Fruit fly (Drosophila melanogaster) whole organism, embryonic: Measurements from ENCODE around the gene CG11986.

Experiments
- Awh ChIP-seq: fragments of 200-800 bp; sonication (Bioruptor generic); IDR thresholded peaks from 2 replicates; pipeline ENCODE4, ENCODE4 v1.3.6; 2022; ENCODE audit warnings: missing biosample characterization, missing genetic modification characterization
- CG10267 ChIP-seq: fragments of 200-800 bp; sonication (Bioruptor generic); optimal IDR thresholded peaks from 2 replicates; lab custom pipeline; 2018; ENCODE audit warnings: missing biosample characterization, mild to moderate bottlenecking, missing genetic modification characterization, moderate library complexity
- CG10366 ChIP-seq: fragments of 200-800 bp; sonication (Bioruptor generic); IDR thresholded peaks from 2 replicates; pipeline ENCODE4 v1.3.6; 2022; ENCODE audit warnings: missing biosample characterization, missing genetic modification characterization
- CG11093 ChIP-seq: fragments of 200-800 bp; sonication (Bioruptor generic); IDR thresholded peaks from 3 replicates; pipeline ENCODE4 v1.3.6; 2022; ENCODE audit warnings: missing biosample characterization, missing genetic modification characterization
- CG11560 ChIP-seq: fragments of 200-800 bp; sonication (Bioruptor generic); IDR thresholded peaks from 3 replicates; pipeline ENCODE4 v1.3.6; 2022; ENCODE audit warnings: missing biosample characterization, missing genetic modification characterization
- CG11695 ChIP-seq: fragments of 200-800 bp; sonication (Bioruptor generic); IDR thresholded peaks from 3 replicates; pipeline ENCODE4 v1.3.6; 2022; ENCODE audit warnings: missing biosample characterization, missing genetic modification characterization
- CG11723 ChIP-seq: fragments of 200-800 bp; sonication (Bioruptor generic); optimal IDR thresholded peaks from 2 replicates; lab custom pipeline; 2017; ENCODE audit warnings: missing biosample characterization, mild to moderate bottlenecking, missing genetic modification characterization
- CG12155 ChIP-seq: fragments of 200-800 bp; sonication (Bioruptor generic); optimal IDR thresholded peaks from 3 replicates; lab custom pipeline; 2016; ENCODE audit warnings: missing biosample characterization, missing genetic modification characterization
- CG13775 ChIP-seq: fragments of 200-800 bp; sonication (Bioruptor generic); optimal IDR thresholded peaks from 3 replicates; lab custom pipeline; 2017; ENCODE audit warnings: missing biosample characterization, mild to moderate bottlenecking, missing genetic modification characterization
- CG15011 ChIP-seq: fragments of 200-800 bp; sonication (Bioruptor generic); optimal IDR thresholded peaks from 3 replicates; lab custom pipeline; 2018; ENCODE audit warnings: missing biosample characterization, mild to moderate bottlenecking, missing genetic modification characterization
- CG16779 ChIP-seq: fragments of 200-800 bp; sonication (Bioruptor generic); IDR thresholded peaks from 2 replicates; pipeline ENCODE4 v1.3.6; 2022; ENCODE audit warnings: missing biosample characterization, missing genetic modification characterization
- CG2129 ChIP-seq: fragments of 200-800 bp; sonication (Bioruptor generic); IDR thresholded peaks from 2 replicates; pipeline ENCODE4 v1.3.6; 2022; ENCODE audit warnings: missing biosample characterization, missing genetic modification characterization; ENCODE audit not compliant: partially characterized antibody
- CG2875 ChIP-seq: fragments of 200-800 bp; sonication (Bioruptor generic); optimal IDR thresholded peaks from 2 replicates; lab custom pipeline; 2017; ENCODE audit warnings: missing biosample characterization, mild to moderate bottlenecking, missing genetic modification characterization, missing genetic modification reagents
- CG30020 ChIP-seq: fragments of 200-800 bp; optimal IDR thresholded peaks from 2 replicates; lab custom pipeline; 2019; ENCODE audit warnings: missing biosample characterization, mild to moderate bottlenecking, missing genetic modification characterization, moderate library complexity
- CG4707 ChIP-seq: fragments of 200-800 bp; sonication (Bioruptor generic); optimal IDR thresholded peaks from 2 replicates; lab custom pipeline; 2018; ENCODE audit warnings: missing biosample characterization, mild to moderate bottlenecking, missing genetic modification characterization, moderate library complexity
- CG6272 ChIP-seq: fragments of 200-800 bp; sonication (Bioruptor generic); IDR thresholded peaks from 2 replicates; pipeline ENCODE4 v1.3.6; 2022; ENCODE audit warnings: missing biosample characterization, missing genetic modification characterization
- CG8388 ChIP-seq: fragments of 200-800 bp; sonication (Bioruptor generic); optimal IDR thresholded peaks from 2 replicates; lab custom pipeline; 2019; ENCODE audit warnings: missing biosample characterization, mild to moderate bottlenecking, missing genetic modification characterization, moderate library complexity
- CrebB ChIP-seq: fragments of 200-800 bp; sonication (Bioruptor generic); optimal IDR thresholded peaks from 3 replicates; lab custom pipeline; 2018; ENCODE audit warnings: missing biosample characterization, mild to moderate bottlenecking, missing genetic modification characterization
- Dad ChIP-seq: fragments of 200-800 bp; sonication (Bioruptor generic); optimal IDR thresholded peaks from 3 replicates; lab custom pipeline; 2016; ENCODE audit warnings: missing biosample characterization, missing genetic modification characterization
- Doc3 ChIP-seq: fragments of 200-800 bp; sonication (Bioruptor generic); IDR thresholded peaks from 3 replicates; pipeline ENCODE4 v1.3.6; 2022; ENCODE audit warnings: missing biosample characterization, missing genetic modification characterization; ENCODE audit not compliant: partially characterized antibody
- Ets97D ChIP-seq: fragments of 200-800 bp; sonication (Bioruptor generic); optimal IDR thresholded peaks from 3 replicates; lab custom pipeline; 2016; ENCODE audit warnings: missing biosample characterization, missing genetic modification characterization
- Gsc ChIP-seq: fragments of 200-800 bp; sonication (Bioruptor generic); IDR thresholded peaks from 2 replicates; pipeline ENCODE4 v1.3.6; 2022; ENCODE audit warnings: missing biosample characterization, missing genetic modification characterization
- Hey ChIP-seq: fragments of 200-800 bp; sonication (Bioruptor generic); optimal IDR thresholded peaks from 3 replicates; lab custom pipeline; 2018; ENCODE audit warnings: missing biosample characterization, mild to moderate bottlenecking, missing genetic modification characterization
- Hsf ChIP-seq: fragments of 200-800 bp; sonication (Bioruptor generic); optimal IDR thresholded peaks from 3 replicates; lab custom pipeline; 2016; ENCODE audit warnings: missing biosample characterization, missing genetic modification characterization
- MTF-1 ChIP-seq: fragments of 200-800 bp; sonication (Bioruptor generic); optimal IDR thresholded peaks from 2 replicates; lab custom pipeline; 2018; ENCODE audit warnings: missing biosample characterization, mild to moderate bottlenecking, missing genetic modification characterization, borderline replicate concordance
- NC2α ChIP-seq: fragments of 200-800 bp; sonication (Bioruptor generic); optimal IDR thresholded peaks from 2 replicates; lab custom pipeline; 2016; ENCODE audit warnings: missing biosample characterization, missing genetic modification characterization
- Oaz ChIP-seq: fragments of 200-800 bp; sonication (Bioruptor generic); IDR thresholded peaks from 2 replicates; pipeline ENCODE4 v1.3.6; 2022; ENCODE audit warnings: missing biosample characterization, missing genetic modification characterization
- al ChIP-seq: fragments of 200-800 bp; sonication (Bioruptor generic); IDR thresholded peaks from 2 replicates; pipeline ENCODE4 v1.3.6; 2022; ENCODE audit warnings: missing biosample characterization, missing genetic modification characterization
- ap ChIP-seq: fragments of 200-800 bp; sonication (Bioruptor generic); IDR thresholded peaks from 2 replicates; pipeline ENCODE4 v1.3.6; 2022; ENCODE audit warnings: missing biosample characterization, missing genetic modification characterization
- az2 ChIP-seq: fragments of 200-800 bp; sonication (Bioruptor generic); optimal IDR thresholded peaks from 3 replicates; lab custom pipeline; 2016; ENCODE audit warnings: missing biosample characterization, missing genetic modification characterization
- bcd ChIP-seq: fragments of 200-800 bp; sonication (Bioruptor generic); optimal IDR thresholded peaks from 2 replicates; lab custom pipeline; 2017; ENCODE audit warnings: missing biosample characterization, mild to moderate bottlenecking, missing genetic modification characterization
- chif ChIP-seq, 2 experiments: fragments of 200-800 bp; sonication (Bioruptor generic); optimal IDR thresholded peaks; 3 replicates each; lab custom pipeline; 2016; ENCODE audit warnings: missing biosample characterization in 2 of 2, missing genetic modification characterization in 2 of 2
- crol ChIP-seq: fragments of 200-800 bp; sonication (Bioruptor generic); IDR thresholded peaks from 2 replicates; pipeline ENCODE4 v1.3.6; 2022; ENCODE audit warnings: missing biosample characterization, missing genetic modification characterization
- da ChIP-seq: fragments of 200-800 bp; sonication (Bioruptor generic); optimal IDR thresholded peaks from 2 replicates; lab custom pipeline; 2016; ENCODE audit warnings: missing biosample characterization, missing genetic modification characterization
- dan ChIP-seq: fragments of 200-800 bp; sonication (Bioruptor generic); IDR thresholded peaks from 2 replicates; pipeline ENCODE4 v1.3.6; 2022; ENCODE audit warnings: missing biosample characterization, missing genetic modification characterization
- dimm ChIP-seq: fragments of 200-800 bp; sonication (Bioruptor generic); IDR thresholded peaks from 2 replicates; pipeline ENCODE4 v1.3.6; 2022; ENCODE audit warnings: missing biosample characterization, missing genetic modification characterization
- dmrt11E ChIP-seq: fragments of 200-800 bp; sonication (Bioruptor generic); optimal IDR thresholded peaks from 3 replicates; lab custom pipeline; 2018; ENCODE audit warnings: missing biosample characterization, mild to moderate bottlenecking, missing genetic modification characterization, moderate library complexity
- exex ChIP-seq: fragments of 200-800 bp; sonication (Bioruptor generic); optimal IDR thresholded peaks from 4 replicates; lab custom pipeline; 2018; ENCODE audit warnings: missing biosample characterization, mild to moderate bottlenecking, missing genetic modification characterization, moderate library complexity
- eyg ChIP-seq: fragments of 200-800 bp; sonication (Bioruptor generic); optimal IDR thresholded peaks from 3 replicates; lab custom pipeline; 2016; ENCODE audit warnings: missing biosample characterization, missing genetic modification characterization
- fd64A ChIP-seq: fragments of 200-800 bp; sonication (Bioruptor generic); optimal IDR thresholded peaks from 3 replicates; lab custom pipeline; 2018; ENCODE audit warnings: missing biosample characterization, mild to moderate bottlenecking, missing genetic modification characterization
- gfzf ChIP-seq: fragments of 200-800 bp; sonication (Bioruptor generic); optimal IDR thresholded peaks from 2 replicates; lab custom pipeline; 2016; ENCODE audit warnings: missing biosample characterization, mild to moderate bottlenecking, missing genetic modification characterization, moderate library complexity
- her ChIP-seq: fragments of 200-800 bp; sonication (Bioruptor generic); optimal IDR thresholded peaks from 2 replicates; lab custom pipeline; 2016; ENCODE audit warnings: missing biosample characterization, missing genetic modification characterization
- pan ChIP-seq, 4 experiments: fragments of >200 bp in 3 of 4; fragments of 200-800 bp in 1 of 4; sonication (Bioruptor generic) in 1 of 4; optimal IDR thresholded peaks in 3 of 4; IDR thresholded peaks in 1 of 4; 2 replicates each; pipeline versions ENCODE4 v1.3.6 to Lab custom; 2017 to 2022; ENCODE audit warnings: missing biosample characterization in 2 of 4, missing genetic modification characterization in 2 of 4, mixed read lengths in 1 of 4
- phol ChIP-seq: fragments of 200-800 bp; sonication (Bioruptor generic); optimal IDR thresholded peaks from 3 replicates; lab custom pipeline; 2018; ENCODE audit warnings: missing biosample characterization, mild to moderate bottlenecking, missing genetic modification characterization, moderate library complexity
- run ChIP-seq: fragments of 200-800 bp; sonication (Bioruptor generic); optimal IDR thresholded peaks from 3 replicates; lab custom pipeline; 2018; ENCODE audit warnings: missing biosample characterization, mild to moderate bottlenecking, missing genetic modification characterization
- salm ChIP-seq: fragments of 200-800 bp; sonication (Bioruptor generic); optimal IDR thresholded peaks from 2 replicates; lab custom pipeline; 2018; ENCODE audit warnings: missing biosample characterization, mild to moderate bottlenecking, missing genetic modification characterization
- tio ChIP-seq: fragments of 200-800 bp; sonication (Bioruptor generic); optimal IDR thresholded peaks from 2 replicates; lab custom pipeline; 2017; ENCODE audit warnings: missing biosample characterization, missing genetic modification characterization, inconsistent platforms
- twi ChIP-seq: fragments of 200-800 bp; optimal IDR thresholded peaks from 2 replicates; lab custom pipeline; 2019; ENCODE audit warnings: missing biosample characterization, mild to moderate bottlenecking, missing genetic modification characterization, moderate library complexity
- zfh1 ChIP-seq: fragments of 200-800 bp; sonication (Bioruptor generic); IDR thresholded peaks from 3 replicates; pipeline ENCODE4 v1.3.6; 2022; ENCODE audit warnings: missing biosample characterization, missing genetic modification characterization

CG11986 gene

DNA sequence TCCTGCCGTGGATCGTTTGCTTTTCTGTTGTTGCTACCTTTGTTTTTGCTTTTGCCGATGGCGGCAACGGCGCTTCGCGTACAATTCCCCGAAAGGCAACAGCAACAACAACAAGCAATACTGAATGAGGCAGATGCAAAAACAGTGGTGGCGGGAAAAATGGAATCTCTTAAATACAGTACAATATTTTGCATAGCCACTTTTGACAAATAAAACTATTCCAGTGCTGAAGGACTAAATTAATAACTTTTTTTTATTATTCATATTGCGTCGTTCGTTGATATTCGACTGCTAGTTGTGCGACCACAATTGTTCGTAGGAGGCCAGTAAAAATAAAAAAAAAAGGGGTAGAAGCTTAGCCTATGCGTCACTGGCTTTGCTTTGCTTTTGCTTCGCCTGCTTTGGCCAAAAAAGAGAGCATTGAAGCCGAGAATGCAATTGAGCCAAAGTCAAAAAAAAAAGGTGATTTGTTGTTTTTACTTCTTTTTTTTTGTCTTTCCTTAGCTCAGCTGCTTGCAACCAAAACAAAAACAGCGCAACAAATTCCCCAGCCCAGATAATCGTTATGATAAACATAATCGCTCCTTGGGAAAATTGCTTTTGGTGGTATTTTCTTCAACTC is 16.7 kb downstream of the CG11986 start (continued):
- TF ChIP-seq CrebB, result peak; percentile 74
- no peak for TF ChIP-seq CG2129
- peak; percentile 71 for TF ChIP-seq CG11723
- no peak for TF ChIP-seq gfzf (GFP tag; lab: Kevin White, UChicago)
- peak; percentile 85 for TF ChIP-seq salm (tag; lab: Kevin White, UChicago)
- TF ChIP-seq zfh1 (GFP tag; lab: Robert Waterston, UW), result peak; percentile 92
- peak; percentile 81 for TF ChIP-seq az2 (GFP tag; lab: Kevin White, UChicago)
- TF ChIP-seq Gsc (GFP tag; lab: Robert Waterston, UW), result no peak
- peak; percentile 59 for TF ChIP-seq MTF-1
- TF ChIP-seq CG8388 (GFP tag; lab: Kevin White, UChicago), result peak; percentile 83
- TF ChIP-seq dmrt11E (tag; lab: Kevin White, UChicago), result peak; percentile 60
- TF ChIP-seq Hey (tag; lab: Kevin White, UChicago), result peak; percentile 7
- TF ChIP-seq CG16779 (GFP tag; lab: Robert Waterston, UW), result peak; percentile 74
- TF ChIP-seq pan (optimal IDR thresholded peaks at IDR 0.05; lab: Kevin White, UChicago), result no peak
- peak in 1 of 2 experiments; percentile 93 for TF ChIP-seq pan (GFP tag; optimal IDR thresholded peaks at IDR 0.05 in 1 of 2, IDR thresholded peaks at IDR 0.05 in 1 of 2)
- peak; percentile 89 for TF ChIP-seq ap (GFP tag; lab: Robert Waterston, UW)
- TF ChIP-seq bcd (GFP tag; lab: Kevin White, UChicago), result peak; percentile 87
- TF ChIP-seq run, result peak; percentile 79
- TF ChIP-seq tio (GFP tag; lab: Kevin White, UChicago), result peak; percentile 78
- peak; percentile 38 for TF ChIP-seq Ets97D (GFP tag; lab: Kevin White, UChicago)
- peak; percentile 89 for TF ChIP-seq CG11093 (GFP tag; lab: Robert Waterston, UW)
- peak; percentile 59 for TF ChIP-seq NC2α (GFP tag; lab: Kevin White, UChicago)
- peak; percentile 77 for TF ChIP-seq her
- no peak for TF ChIP-seq dan
- TF ChIP-seq CG15011 (GFP tag; lab: Kevin White, UChicago), result peak; percentile 76
- TF ChIP-seq fd64A (GFP tag; lab: Kevin White, UChicago), result peak; percentile 69
- peak; percentile 79 for TF ChIP-seq CG10267 (tag; lab: Kevin White, UChicago)
- peak; percentile 19 for TF ChIP-seq CG30020 (tag; lab: Kevin White, UChicago)
- TF ChIP-seq al (GFP tag; lab: Robert Waterston, UW), result peak; percentile 76
- TF ChIP-seq phol (tag; lab: Kevin White, UChicago), result peak; percentile 83
- TF ChIP-seq chif (GFP tag; optimal IDR thresholded peaks at IDR 0.05; lab: Kevin White, UChicago), result peak; percentile 76 to 85
- TF ChIP-seq twi, result peak; percentile 43
- peak; percentile 67 for TF ChIP-seq Dad (GFP tag; lab: Kevin White, UChicago)
- 0 out of 2 replicates have a peak, but pooled peaks have one; percentile 45 for TF ChIP-seq crol (GFP tag; lab: Robert Waterston, UW)
- TF ChIP-seq CG6272 (GFP tag; lab: Robert Waterston, UW), result peak; percentile 80
- peak; percentile 80 for TF ChIP-seq Oaz (GFP tag; lab: Robert Waterston, UW)
- peak; percentile 65 for TF ChIP-seq CG4707
- peak; percentile 74 for TF ChIP-seq eyg (GFP tag; lab: Kevin White, UChicago)
- TF ChIP-seq Hsf (GFP tag; lab: Kevin White, UChicago), result peak; percentile 90
- peak; percentile 92 for TF ChIP-seq CG10366 (GFP tag; lab: Robert Waterston, UW)
- peak; percentile 94 for TF ChIP-seq Awh
- peak; percentile 39 for TF ChIP-seq exex (tag; lab: Kevin White, UChicago)
- no peak for TF ChIP-seq Doc3 (GFP tag; lab: Robert Waterston, UW)
- TF ChIP-seq CG11695, result peak; percentile 95
- TF ChIP-seq CG2875 (GFP tag; lab: Kevin White, UChicago), result peak; percentile 78
- peak; percentile 78 for TF ChIP-seq CG13775
- TF ChIP-seq CG12155 (GFP tag; lab: Kevin White, UChicago), result peak; percentile 79
- TF ChIP-seq dimm, result no peak; the same call in 1 of the 2 replicates
- no peak for TF ChIP-seq da (GFP tag; lab: Kevin White, UChicago)
- TF ChIP-seq CG11560 (tag; lab: Robert Waterston, UW), result peak; percentile 69; the same call in 2 of the 3 replicates
